Worm (Caenorhabditis elegans) whole organism, late embryonic: Measurements from ENCODE around the gene znf-593.

Experiments
- K02D7.2 ChIP-seq: sonication (generic microtip); optimal IDR thresholded peaks from 2 replicates; lab custom pipeline; 2017; ENCODE audit warnings: mild to moderate bottlenecking, missing genetic modification characterization, missing compliant biosample characterization
- Y22D7AL.16 ChIP-seq: sonication (generic microtip); optimal IDR thresholded peaks from 2 replicates; lab custom pipeline; 2016; ENCODE audit warnings: missing genetic modification characterization, missing compliant biosample characterization
- ahr-1 ChIP-seq: sonication (generic microtip); optimal IDR thresholded peaks from 2 replicates; lab custom pipeline; 2016; ENCODE audit warnings: missing genetic modification characterization, missing compliant biosample characterization
- ceh-18 ChIP-seq: sonication (generic microtip); optimal IDR thresholded peaks from 2 replicates; lab custom pipeline; 2016; ENCODE audit warnings: missing genetic modification characterization, missing compliant biosample characterization
- ceh-19 ChIP-seq: fragments of 200-800 bp; sonication (Bioruptor generic); optimal IDR thresholded peaks from 2 replicates; lab custom pipeline; 2018; ENCODE audit warnings: mild to moderate bottlenecking, missing genetic modification characterization, missing compliant biosample characterization
- ceh-2 ChIP-seq: sonication (generic microtip); optimal IDR thresholded peaks from 2 replicates; lab custom pipeline; 2016; ENCODE audit warnings: missing genotype, missing genetic modification characterization, missing compliant biosample characterization
- ceh-22 ChIP-seq: sonication (generic microtip); optimal IDR thresholded peaks from 2 replicates; lab custom pipeline; 2017; ENCODE audit warnings: missing biosample characterization, missing genetic modification characterization
- ceh-34 ChIP-seq: sonication (generic microtip); optimal IDR thresholded peaks from 2 replicates; lab custom pipeline; 2016; ENCODE audit warnings: mild to moderate bottlenecking, missing genetic modification characterization, missing compliant biosample characterization
- ceh-45 ChIP-seq: fragments of 200-800 bp; sonication (Bioruptor generic); IDR thresholded peaks from 2 replicates; pipeline ENCODE4 v1.3.6; 2022; ENCODE audit warnings: missing genetic modification reagents, missing genetic modification characterization, missing compliant biosample characterization
- ceh-6 ChIP-seq: fragments of 200-800 bp; sonication (Bioruptor generic); optimal IDR thresholded peaks from 2 replicates; lab custom pipeline; 2018; ENCODE audit warnings: mild to moderate bottlenecking, missing genetic modification characterization, missing compliant biosample characterization
- che-1 ChIP-seq: sonication (generic microtip); optimal IDR thresholded peaks from 2 replicates; lab custom pipeline; 2016; ENCODE audit warnings: mild to moderate bottlenecking, missing genetic modification characterization, missing compliant biosample characterization
- ets-4 ChIP-seq: sonication (generic microtip); optimal IDR thresholded peaks from 2 replicates; lab custom pipeline; 2016; ENCODE audit warnings: missing genetic modification characterization, missing compliant biosample characterization
- eyg-1 ChIP-seq: sonication (generic microtip); optimal IDR thresholded peaks from 2 replicates; lab custom pipeline; 2016; ENCODE audit warnings: missing genotype, missing genetic modification characterization, missing compliant biosample characterization
- fkh-10 ChIP-seq: fragments of 150-350 bp; optimal IDR thresholded peaks from 2 replicates; lab custom pipeline; 2014; ENCODE audit warnings: missing biosample characterization, missing genetic modification reagents, missing genetic modification characterization
- hlh-6 ChIP-seq: sonication (generic microtip); optimal IDR thresholded peaks from 2 replicates; lab custom pipeline; 2016; ENCODE audit warnings: missing genotype, missing genetic modification characterization, missing compliant biosample characterization
- mec-3 ChIP-seq: sonication (generic microtip); optimal IDR thresholded peaks from 2 replicates; lab custom pipeline; 2016; ENCODE audit warnings: borderline replicate concordance, missing genetic modification characterization, missing compliant biosample characterization
- nfya-1 ChIP-seq: sonication (generic microtip); optimal IDR thresholded peaks from 2 replicates; lab custom pipeline; 2017; ENCODE audit warnings: missing genetic modification characterization, mild to moderate bottlenecking, missing compliant biosample characterization, antibody characterized with exemption, moderate library complexity
- nhr-11 ChIP-seq: fragments of 150-350 bp; optimal IDR thresholded peaks from 2 replicates; lab custom pipeline; 2014; ENCODE audit warnings: missing biosample characterization, missing genetic modification characterization
- nhr-232 ChIP-seq: sonication (generic microtip); optimal IDR thresholded peaks from 2 replicates; lab custom pipeline; 2016; ENCODE audit warnings: missing genetic modification characterization, missing compliant biosample characterization
- npax-4 ChIP-seq: sonication (generic microtip); optimal IDR thresholded peaks from 2 replicates; lab custom pipeline; 2016; ENCODE audit warnings: missing genetic modification characterization, missing compliant biosample characterization
- pag-3 ChIP-seq: sonication (generic microtip); optimal IDR thresholded peaks from 2 replicates; lab custom pipeline; 2016; ENCODE audit warnings: missing compliant biosample characterization, missing genetic modification characterization, borderline replicate concordance
- pat-9 ChIP-seq: fragments of 200-800 bp; sonication (Bioruptor generic); optimal IDR thresholded peaks from 2 replicates; lab custom pipeline; 2018; ENCODE audit warnings: mild to moderate bottlenecking, missing genetic modification characterization, moderate library complexity, missing compliant biosample characterization
- pax-1 ChIP-seq: fragments of 150-350 bp; optimal IDR thresholded peaks from 2 replicates; lab custom pipeline; 2014; ENCODE audit warnings: missing biosample characterization, missing genetic modification characterization
- pha-4 ChIP-seq: fragments of 150-350 bp; optimal IDR thresholded peaks from 2 replicates; lab custom pipeline; 2018; ENCODE audit warnings: missing biosample characterization, missing genetic modification reagents, missing genetic modification characterization
- pqm-1 ChIP-seq: sonication (generic microtip); optimal IDR thresholded peaks from 2 replicates; lab custom pipeline; 2016; ENCODE audit warnings: missing genetic modification characterization, missing compliant biosample characterization
- pros-1 ChIP-seq: fragments of 150-350 bp; optimal IDR thresholded peaks from 2 replicates; lab custom pipeline; 2014; ENCODE audit warnings: missing biosample characterization, missing genetic modification reagents, missing genetic modification characterization
- rnt-1 ChIP-seq: sonication (generic microtip); optimal IDR thresholded peaks from 2 replicates; lab custom pipeline; 2016; ENCODE audit warnings: missing genetic modification characterization, missing compliant biosample characterization
- sox-2 ChIP-seq: fragments of 200-800 bp; sonication (Bioruptor generic); IDR thresholded peaks from 2 replicates; pipeline ENCODE4 v1.3.6; 2022; ENCODE audit warnings: missing genetic modification reagents, missing genetic modification characterization, missing compliant biosample characterization
- syd-9 ChIP-seq: sonication (generic microtip); optimal IDR thresholded peaks from 2 replicates; lab custom pipeline; 2016; ENCODE audit warnings: mild to moderate bottlenecking, missing genetic modification characterization, moderate library complexity, missing compliant biosample characterization
- tbx-7 ChIP-seq: sonication (generic microtip); optimal IDR thresholded peaks from 2 replicates; lab custom pipeline; 2016; ENCODE audit warnings: missing genotype, missing genetic modification characterization, missing compliant biosample characterization
- unc-3 ChIP-seq, 2 experiments: fragments of 200-800 bp in 1 of 2; sonication (Bioruptor generic) in 1 of 2; sonication (generic microtip) in 1 of 2; conservative IDR thresholded peaks in 1 of 2; optimal IDR thresholded peaks in 1 of 2; 2 replicates each; pipeline versions ENCODE4 v1.3.6 to Lab custom; 2016 to 2022; ENCODE audit warnings: missing compliant biosample characterization in 2 of 2, missing genetic modification characterization in 2 of 2, missing genetic modification reagents in 1 of 2
- unc-42 ChIP-seq: sonication (generic microtip); optimal IDR thresholded peaks from 2 replicates; lab custom pipeline; 2016; ENCODE audit warnings: missing genotype, missing genetic modification characterization, missing compliant biosample characterization
- unc-55 ChIP-seq: sonication (generic microtip); optimal IDR thresholded peaks from 2 replicates; lab custom pipeline; 2017; ENCODE audit warnings: missing biosample characterization, missing genetic modification reagents, missing genetic modification characterization
- unc-86 ChIP-seq: sonication (generic microtip); optimal IDR thresholded peaks from 2 replicates; lab custom pipeline; 2016; ENCODE audit warnings: missing genetic modification characterization, missing compliant biosample characterization
- zip-5 ChIP-seq: sonication (generic microtip); optimal IDR thresholded peaks from 2 replicates; lab custom pipeline; 2016; ENCODE audit warnings: missing genetic modification characterization, missing compliant biosample characterization
- ztf-16 ChIP-seq: sonication (generic microtip); optimal IDR thresholded peaks from 2 replicates; lab custom pipeline; 2017; ENCODE audit warnings: missing genetic modification characterization, missing compliant biosample characterization

Gene znf-593

ce11 chrIII:11918247-11918769, at the start of gene znf-593:
Gene znf-593 (minus strand): TSS chrIII:11918719.
- no peak for TF ChIP-seq pros-1 (tag; lab: Kevin White, UChicago)
- peak; percentile 28 for TF ChIP-seq K02D7.2 (tag; lab: Kevin White, UChicago)

ce11 chrIII:11960080-11960479, 41.6 kb upstream of the znf-593 start, which contains the start of gene top-3:
Gene top-3 (minus strand): TSS chrIII:11960180.
- no peak for TF ChIP-seq ets-4 (tag; lab: Kevin White, UChicago)
- no peak for TF ChIP-seq pqm-1
- no peak for TF ChIP-seq unc-3 (GFP tag; conservative IDR thresholded peaks at IDR 0.05; lab: Robert Waterston, UW)
- TF ChIP-seq unc-3 (tag; optimal IDR thresholded peaks at IDR 0.05; lab: Kevin White, UChicago): no peak
- no peak for TF ChIP-seq tbx-7
- TF ChIP-seq sox-2 (GFP tag; lab: Robert Waterston, UW): no peak
- TF ChIP-seq pros-1 (tag; lab: Kevin White, UChicago): no peak
- no peak for TF ChIP-seq ceh-18 (tag; lab: Kevin White, UChicago)
- TF ChIP-seq nhr-11 (tag; lab: Kevin White, UChicago): no peak
- TF ChIP-seq ceh-19 (GFP tag; lab: Kevin White, UChicago): no peak
- no peak for TF ChIP-seq K02D7.2 (tag; lab: Kevin White, UChicago)
- TF ChIP-seq nfya-1: no peak
- no peak for TF ChIP-seq rnt-1 (tag; lab: Kevin White, UChicago)
- no peak for TF ChIP-seq unc-55 (GFP tag; lab: Kevin White, UChicago)
- no peak for TF ChIP-seq pha-4 (tag; lab: Kevin White, UChicago)
- TF ChIP-seq zip-5 (tag; lab: Kevin White, UChicago): no peak
- TF ChIP-seq ztf-16: no peak
- no peak for TF ChIP-seq ceh-34 (tag; lab: Kevin White, UChicago)

- no peak for TF ChIP-seq rnt-1 (tag; lab: Kevin White, UChicago)
- TF ChIP-seq ceh-6 (GFP tag; lab: Kevin White, UChicago): no peak
- TF ChIP-seq nfya-1: peak; percentile 80
- no peak for TF ChIP-seq unc-86 (tag; lab: Kevin White, UChicago)
- no peak for TF ChIP-seq che-1 (tag; lab: Kevin White, UChicago)
Observed at ce11 chrIII:11954150-11954549, 35.6 kb upstream of the znf-593 start.

ce11 chrIII:11951111-11951510, 32.6 kb upstream of the znf-593 start:
- no peak for TF ChIP-seq fkh-10
- no peak for TF ChIP-seq pat-9 (tag; lab: Kevin White, UChicago)
- no peak for TF ChIP-seq eyg-1 (tag; lab: Kevin White, UChicago)
- no peak for TF ChIP-seq pros-1 (tag; lab: Kevin White, UChicago)
- TF ChIP-seq ceh-2: no peak
- TF ChIP-seq pha-4 (tag; lab: Kevin White, UChicago): no peak
- no peak for TF ChIP-seq syd-9 (tag; lab: Kevin White, UChicago)
- TF ChIP-seq ceh-22 (tag; lab: Kevin White, UChicago): no peak
- no peak for TF ChIP-seq npax-4 (tag; lab: Kevin White, UChicago)
- TF ChIP-seq pax-1 (tag; lab: Kevin White, UChicago): no peak
- no peak for TF ChIP-seq ztf-16
- no peak for TF ChIP-seq Y22D7AL.16 (tag; lab: Kevin White, UChicago)
- no peak for TF ChIP-seq ceh-45 (GFP tag; lab: Robert Waterston, UW)
- TF ChIP-seq mec-3 (tag; lab: Kevin White, UChicago): no peak
- no peak for TF ChIP-seq ahr-1
- TF ChIP-seq unc-42 (tag; lab: Kevin White, UChicago): no peak
- TF ChIP-seq rnt-1 (tag; lab: Kevin White, UChicago): no peak
- TF ChIP-seq hlh-6 (tag; lab: Kevin White, UChicago): no peak
- TF ChIP-seq pag-3 (tag; lab: Kevin White, UChicago): no peak
- TF ChIP-seq nhr-232: no peak
